Fruit fly (Drosophila melanogaster) Kc167 (cell line): ENCODE measurements around the gene Ssdp.

ENCODE experiments used
- insv ChIP-seq: fragments of >200 bp; optimal IDR thresholded peaks from 3 replicates; lab custom pipeline; 2018; ENCODE audit warnings: missing external identifiers
- psq ChIP-seq: fragments of >200 bp; optimal IDR thresholded peaks from 2 replicates; lab custom pipeline; 2017; ENCODE audit warnings: missing external identifiers

DNA sequence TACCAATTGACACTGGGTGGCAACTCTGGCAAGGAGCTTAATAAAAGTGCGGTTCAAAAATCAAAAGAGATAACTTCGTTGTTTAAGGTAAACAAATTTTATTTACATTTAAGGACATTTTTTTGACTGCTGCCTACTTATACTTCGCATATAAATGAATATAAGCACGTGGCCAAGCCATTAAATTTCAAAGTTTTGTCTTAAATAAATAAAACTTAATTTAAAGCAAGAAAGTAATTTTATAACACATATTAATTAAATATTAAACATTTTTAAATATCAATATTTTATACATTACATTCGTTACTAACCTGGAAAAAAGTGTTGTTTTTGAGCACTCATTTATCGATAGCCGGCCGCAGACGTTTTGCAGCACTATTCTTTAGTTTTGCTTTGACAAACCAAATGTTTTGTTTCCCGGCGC, 10.7 kb downstream of the Ssdp start, which contains the start of the genes CG12321 and MED17:
- no peak for TF ChIP-seq psq (lab: Kevin White, UChicago)
- no peak for TF ChIP-seq insv (lab: Kevin White, UChicago)
